Worm (Caenorhabditis elegans) whole organism, mixed stage, embryonic: ENCODE measurements around the gene H23L24.1.

Source experiments
- M03D4.4 ChIP-seq: sonication (generic microtip); optimal IDR thresholded peaks from 2 replicates; lab custom pipeline; 2017; ENCODE audit warnings: mild to moderate bottlenecking, missing genetic modification characterization, missing compliant biosample characterization
- cnd-1 ChIP-seq: fragments of 200-800 bp; sonication (Bioruptor generic); optimal IDR thresholded peaks from 2 replicates; lab custom pipeline; 2018; ENCODE audit warnings: mild to moderate bottlenecking, missing genetic modification characterization, missing compliant biosample characterization
- elt-1 ChIP-seq: sonication (generic microtip); optimal IDR thresholded peaks from 2 replicates; lab custom pipeline; 2017; ENCODE audit warnings: missing genetic modification characterization, mild to moderate bottlenecking, missing compliant biosample characterization, antibody characterized with exemption, moderate library complexity, borderline replicate concordance; ENCODE audit not compliant: insufficient read depth
- elt-3 ChIP-seq: fragments of 150-350 bp; optimal IDR thresholded peaks from 2 replicates; lab custom pipeline; 2014; ENCODE audit warnings: missing biosample characterization, missing genetic modification characterization
- ham-2 ChIP-seq: fragments of 200-800 bp; sonication (Bioruptor generic); optimal IDR thresholded peaks from 2 replicates; lab custom pipeline; 2018; ENCODE audit warnings: mild to moderate bottlenecking, missing genetic modification characterization, missing compliant biosample characterization
- lin-13 ChIP-seq: fragments of 150-350 bp; optimal IDR thresholded peaks from 2 replicates; lab custom pipeline; 2014; ENCODE audit warnings: missing biosample characterization, missing genetic modification characterization
- lin-32 ChIP-seq: fragments of 200-800 bp; sonication (Bioruptor generic); optimal IDR thresholded peaks from 2 replicates; lab custom pipeline; 2018; ENCODE audit warnings: mild to moderate bottlenecking, missing genetic modification characterization, missing compliant biosample characterization
- nhr-12 ChIP-seq: fragments of 150-350 bp; optimal IDR thresholded peaks from 2 replicates; lab custom pipeline; 2014; ENCODE audit warnings: missing biosample characterization, missing genetic modification characterization
- nhr-28 ChIP-seq: fragments of 150-350 bp; optimal IDR thresholded peaks from 2 replicates; lab custom pipeline; 2014; ENCODE audit warnings: missing biosample characterization, missing genetic modification characterization
- pha-4 ChIP-seq: fragments of 150-350 bp; optimal IDR thresholded peaks from 2 replicates; lab custom pipeline; 2018; ENCODE audit warnings: missing biosample characterization, missing genetic modification reagents, missing genetic modification characterization
- sem-2 ChIP-seq: fragments of 200-800 bp; sonication (Bioruptor generic); optimal IDR thresholded peaks from 2 replicates; lab custom pipeline; 2018; ENCODE audit warnings: mild to moderate bottlenecking, missing genetic modification characterization, missing compliant biosample characterization
- snpc-4 ChIP-seq: fragments of 150-350 bp; optimal IDR thresholded peaks from 2 replicates; lab custom pipeline; 2014; ENCODE audit warnings: missing biosample characterization, missing genetic modification characterization
- sptf-1 ChIP-seq: sonication (generic microtip); optimal IDR thresholded peaks from 2 replicates; lab custom pipeline; 2017; ENCODE audit warnings: mild to moderate bottlenecking, missing genetic modification characterization, moderate library complexity, missing compliant biosample characterization
- unc-120 ChIP-seq: sonication (generic microtip); optimal IDR thresholded peaks from 2 replicates; lab custom pipeline; 2017; ENCODE audit warnings: missing genetic modification characterization, missing compliant biosample characterization; ENCODE audit not compliant: poor library complexity, severe bottlenecking
- unc-39 ChIP-seq: fragments of 150-350 bp; optimal IDR thresholded peaks from 2 replicates; lab custom pipeline; 2014; ENCODE audit warnings: missing biosample characterization, missing genetic modification characterization
- unc-62 ChIP-seq: fragments of 150-350 bp; optimal IDR thresholded peaks from 2 replicates; lab custom pipeline; 2014; ENCODE audit warnings: missing biosample characterization, missing genetic modification reagents, missing genetic modification characterization
- ztf-11 ChIP-seq: fragments of 150-350 bp; optimal IDR thresholded peaks from 2 replicates; lab custom pipeline; 2014; ENCODE audit warnings: missing biosample characterization, missing genetic modification characterization

H23L24.1 gene

DNA sequence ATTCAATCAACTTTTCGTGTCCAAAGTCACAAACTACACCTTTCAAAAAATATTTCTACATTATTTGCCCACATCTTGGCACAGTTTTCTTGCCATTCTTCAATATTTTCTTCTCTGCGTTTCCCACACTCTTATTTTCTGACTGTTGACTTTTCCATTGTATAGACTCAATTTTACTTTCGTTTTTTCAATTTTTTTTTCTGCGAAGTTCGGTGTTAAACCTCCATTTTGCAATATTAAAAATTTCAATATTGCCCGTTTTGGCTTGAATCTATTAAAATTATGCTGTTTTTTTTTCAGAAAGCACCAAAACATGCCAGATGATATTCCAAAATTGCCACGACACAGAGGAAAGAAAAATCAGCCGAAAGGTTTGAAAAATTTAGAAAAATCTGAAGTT is 46.3 kb downstream of the H23L24.1 start, which contains the start of gene cdc-50.B:
Gene cdc-50.B, plus strand, starts transcription at position 301 of the 400 bp plus-strand sequence.
- TF ChIP-seq elt-3, result no peak
- TF ChIP-seq nhr-12 (tag; lab: Kevin White, UChicago), result no peak
- no peak for TF ChIP-seq lin-32 (GFP tag; lab: Kevin White, UChicago)
- TF ChIP-seq ztf-11 (tag; lab: Kevin White, UChicago), result no peak
- no peak for TF ChIP-seq unc-120 (tag; lab: Kevin White, UChicago)
- no peak for TF ChIP-seq nhr-28
- no peak for TF ChIP-seq M03D4.4
- TF ChIP-seq ham-2, result no peak
- TF ChIP-seq lin-13 (tag; lab: Kevin White, UChicago), result no peak
- no peak for TF ChIP-seq unc-62 (GFP tag; lab: Kevin White, UChicago)
- TF ChIP-seq unc-39, result no peak
- no peak for TF ChIP-seq sem-2
- no peak for TF ChIP-seq snpc-4 (tag; lab: Kevin White, UChicago)
- TF ChIP-seq pha-4 (tag; lab: Kevin White, UChicago), result no peak
- TF ChIP-seq elt-1 (tag; lab: Kevin White, UChicago), result no peak
- TF ChIP-seq sptf-1 (tag; lab: Kevin White, UChicago), result no peak
- no peak for TF ChIP-seq cnd-1
